Worm (Caenorhabditis elegans): ENCODE results near the gene metl-13.

DNA sequence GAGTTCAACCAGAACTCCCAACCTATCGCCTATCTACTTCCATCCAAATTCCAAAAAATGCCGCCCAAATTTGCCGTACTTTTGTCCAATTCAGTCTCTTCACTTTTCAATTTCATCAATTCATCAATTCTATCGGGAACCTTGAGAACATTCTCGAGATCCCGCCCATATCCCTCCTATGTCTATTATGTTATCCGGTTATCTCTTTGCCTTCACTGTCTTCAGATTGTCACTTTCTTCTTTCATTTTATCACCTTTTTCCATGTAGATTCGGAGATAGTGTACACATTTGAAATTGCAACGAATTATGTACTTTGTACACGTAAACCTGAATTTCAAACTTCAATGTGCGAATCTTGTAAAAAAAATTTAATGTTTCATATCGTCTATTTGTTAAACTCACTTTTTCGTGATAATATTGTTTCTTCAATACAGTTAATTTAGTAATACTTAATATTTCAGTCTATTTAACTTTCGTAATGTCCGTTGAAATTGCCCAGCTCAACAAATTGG lies 22.7 kb downstream of the metl-13 start, which contains the start of gene C01B10.11:
- TF ChIP-seq ama-1 (optimal IDR thresholded peaks at IDR 0.05) = no peak
- TF ChIP-seq F37D6.2 (tag; optimal IDR thresholded peaks at IDR 0.05) = no peak
- no peak for TF ChIP-seq nhr-77 (tag; optimal IDR thresholded peaks at IDR 0.05)
- TF ChIP-seq mep-1 (tag; optimal IDR thresholded peaks at IDR 0.05) = no peak

Data from whole organism, L4 larva.